Worm (Caenorhabditis elegans): Measurements from ENCODE around the gene F55B11.5.

The F55B11.5 gene

ce11 chrIV:14389070-14389469, 38.4 kb upstream of the F55B11.5 start:
- no peak for TF ChIP-seq daf-16 (GFP tag; optimal IDR thresholded peaks at IDR 0.05)
- no peak for TF ChIP-seq daf-16 (tag; optimal IDR thresholded peaks at IDR 0.05)
- no peak for TF ChIP-seq ceh-32 (tag; optimal IDR thresholded peaks at IDR 0.05; ENCODE audit: poor library complexity)
- TF ChIP-seq pqm-1 (tag; optimal IDR thresholded peaks at IDR 0.05) = no peak
- peak in 1 of 2 experiments; percentile 62 for TF ChIP-seq unc-62 (GFP tag; optimal IDR thresholded peaks at IDR 0.05 in 1 of 2)
- no peak for TF ChIP-seq unc-62 (tag; optimal IDR thresholded peaks at IDR 0.05)
- TF ChIP-seq Y105C5A.15 (GFP tag; IDR thresholded peaks at IDR 0.05) = no peak
- no peak for TF ChIP-seq nhr-6 (tag; optimal IDR thresholded peaks at IDR 0.05)
- no peak for TF ChIP-seq mxl-3 (GFP tag; optimal IDR thresholded peaks at IDR 0.05)
- TF ChIP-seq spr-1 (tag; optimal IDR thresholded peaks at IDR 0.05) = no peak
- no peak for TF ChIP-seq arid-1 (GFP tag; conservative IDR thresholded peaks at IDR 0.05)
- TF ChIP-seq nhr-28 (tag; optimal IDR thresholded peaks at IDR 0.05) = peak; percentile 49
- TF ChIP-seq egl-27 (tag; optimal IDR thresholded peaks at IDR 0.05) = no peak
- TF ChIP-seq nhr-25 (tag; optimal IDR thresholded peaks at IDR 0.05; ENCODE audit: borderline replicate concordance, insufficient read depth) = peak; percentile 11
- no peak for TF ChIP-seq tag-97 (GFP tag; IDR thresholded peaks at IDR 0.05)

ce11 chrIV:14390023-14390614, 37.4 kb upstream of the F55B11.5 start:
- TF ChIP-seq snpc-1.2 (GFP tag; IDR thresholded peaks at IDR 0.05) (peak; percentile 64; the same call in 1 of the 2 replicates), unc-62 (GFP tag; optimal IDR thresholded peaks at IDR 0.05 in 1 of 2) (peak in 1 of 2 experiments; percentile 22), unc-62 (tag; optimal IDR thresholded peaks at IDR 0.05) (no peak), rbr-2 (tag; optimal IDR thresholded peaks at IDR 0.05) (no peak)

ce11 chrIV:14391268-14391667, 36.2 kb upstream of the F55B11.5 start:
- TF ChIP-seq snpc-1.2 (GFP tag; IDR thresholded peaks at IDR 0.05) = peak; percentile 74; the same call in 1 of the 2 replicates
- TF ChIP-seq nhr-111 (GFP tag; optimal IDR thresholded peaks at IDR 0.05) = no peak

ce11 chrIV:14391746-14392145, 35.7 kb upstream of the F55B11.5 start:
- TF ChIP-seq nhr-28 (tag; optimal IDR thresholded peaks at IDR 0.05) (peak; percentile 3), nhr-25 (tag; optimal IDR thresholded peaks at IDR 0.05; ENCODE audit: borderline replicate concordance, insufficient read depth) (peak; percentile 37), pha-4 (GFP tag; IDR thresholded peaks at IDR 0.05) (no peak), pha-4 (tag; optimal IDR thresholded peaks at IDR 0.05) (no peak), unc-62 (GFP tag; optimal IDR thresholded peaks at IDR 0.05 in 1 of 2) (peak in 1 of 2 experiments; percentile 87), unc-62 (tag; optimal IDR thresholded peaks at IDR 0.05) (no peak)

ce11 chrIV:14393838-14394237, 33.7 kb upstream of the F55B11.5 start, which contains the start of gene clc-8:
Gene clc-8, plus strand, starts transcription at chrIV:14394138.
- TF ChIP-seq tra-1 (GFP tag; IDR thresholded peaks at IDR 0.05) = no peak
- TF ChIP-seq dve-1 (tag; optimal IDR thresholded peaks at IDR 0.05; ENCODE audit: insufficient read depth) = no peak
- no peak for TF ChIP-seq mxl-3 (GFP tag; optimal IDR thresholded peaks at IDR 0.05)
- TF ChIP-seq mxl-2 (GFP tag; conservative IDR thresholded peaks at IDR 0.05) = no peak
- no peak for TF ChIP-seq nhr-11 (tag; optimal IDR thresholded peaks at IDR 0.05)
- TF ChIP-seq duxl-1 (tag; optimal IDR thresholded peaks at IDR 0.05; ENCODE audit: poor library complexity) = no peak
- TF ChIP-seq vab-7 (GFP tag; IDR thresholded peaks at IDR 0.05) = no peak
- TF ChIP-seq Y5F2A.4 (GFP tag; optimal IDR thresholded peaks at IDR 0.05) = no peak
- TF ChIP-seq pha-4 (GFP tag; IDR thresholded peaks at IDR 0.05) = no peak
- no peak for TF ChIP-seq pha-4 (tag; optimal IDR thresholded peaks at IDR 0.05)
- no peak for TF ChIP-seq php-3 (GFP tag; IDR thresholded peaks at IDR 0.05)

- TF ChIP-seq mes-2 (tag; optimal IDR thresholded peaks at IDR 0.05; ENCODE audit: poor library complexity, severe bottlenecking) = no peak
- peak; percentile 70; the same call in 1 of the 2 replicates for TF ChIP-seq snpc-1.2 (GFP tag; IDR thresholded peaks at IDR 0.05)
- peak in 1 of 2 experiments; percentile 60 for TF ChIP-seq unc-62 (GFP tag; optimal IDR thresholded peaks at IDR 0.05 in 1 of 2)
- TF ChIP-seq unc-62 (tag; optimal IDR thresholded peaks at IDR 0.05) = no peak
These were observed 32.7 kb upstream of the F55B11.5 start for ce11 chrIV:14394812-14395211.

Data from whole organism, L4 larva.